Fruit fly (Drosophila melanogaster) whole organism, pupa: ENCODE data around the gene shv.

Source experiments
- CG12605 ChIP-seq: fragments of 200-800 bp; sonication (Bioruptor generic); IDR thresholded peaks from 2 replicates; pipeline ENCODE4 v1.3.6; 2022; ENCODE audit warnings: missing biosample characterization, missing genetic modification characterization
- CG13204 ChIP-seq: fragments of 200-800 bp; sonication (Bioruptor generic); optimal IDR thresholded peaks from 2 replicates; lab custom pipeline; 2018; ENCODE audit warnings: missing biosample characterization, mild to moderate bottlenecking, missing genetic modification characterization, moderate library complexity
- CG14655 ChIP-seq: fragments of 200-800 bp; sonication (Bioruptor generic); optimal IDR thresholded peaks from 3 replicates; lab custom pipeline; 2017; ENCODE audit warnings: mild to moderate bottlenecking, missing biosample characterization, missing genetic modification reagents, missing genetic modification characterization
- CG17806 ChIP-seq: fragments of 200-800 bp; sonication (Bioruptor generic); optimal IDR thresholded peaks from 2 replicates; lab custom pipeline; 2018; ENCODE audit warnings: missing biosample characterization, mild to moderate bottlenecking, missing genetic modification characterization, moderate library complexity
- CG34367 ChIP-seq: fragments of 200-800 bp; sonication (Bioruptor generic); optimal IDR thresholded peaks from 2 replicates; lab custom pipeline; 2018; ENCODE audit warnings: missing biosample characterization, mild to moderate bottlenecking, missing genetic modification characterization
- CG4496 ChIP-seq: fragments of 200-800 bp; sonication (Bioruptor generic); IDR thresholded peaks from 3 replicates; pipeline ENCODE4 v1.3.6; 2022; ENCODE audit warnings: missing biosample characterization, missing genetic modification characterization
- CG8301 ChIP-seq: fragments of 200-800 bp; sonication (Bioruptor generic); optimal IDR thresholded peaks from 2 replicates; lab custom pipeline; 2018; ENCODE audit warnings: missing biosample characterization, mild to moderate bottlenecking, missing genetic modification characterization
- D1 ChIP-seq: fragments of 200-800 bp; sonication (Bioruptor generic); optimal IDR thresholded peaks from 2 replicates; lab custom pipeline; 2018; ENCODE audit warnings: missing biosample characterization, mild to moderate bottlenecking, missing genetic modification characterization, moderate library complexity
- EcR ChIP-seq: fragments of 200-800 bp; sonication (Bioruptor generic); optimal IDR thresholded peaks from 3 replicates; lab custom pipeline; 2019; ENCODE audit warnings: missing biosample characterization, missing genetic modification characterization, mild to moderate bottlenecking, moderate library complexity, missing genetic modification reagents
- Ets98B ChIP-seq: fragments of 200-800 bp; sonication (Bioruptor generic); IDR thresholded peaks from 2 replicates; pipeline ENCODE4 v1.3.6; 2022; ENCODE audit warnings: missing biosample characterization, missing genetic modification characterization
- Pif1A ChIP-seq: fragments of 200-800 bp; sonication (Bioruptor generic); optimal IDR thresholded peaks from 3 replicates; lab custom pipeline; 2016; ENCODE audit warnings: missing biosample characterization, missing genetic modification characterization
- Snoo ChIP-seq: fragments of 200-800 bp; sonication (Bioruptor generic); optimal IDR thresholded peaks from 3 replicates; lab custom pipeline; 2017; ENCODE audit warnings: missing biosample characterization, mild to moderate bottlenecking, missing genetic modification characterization, inconsistent platforms

DNA sequence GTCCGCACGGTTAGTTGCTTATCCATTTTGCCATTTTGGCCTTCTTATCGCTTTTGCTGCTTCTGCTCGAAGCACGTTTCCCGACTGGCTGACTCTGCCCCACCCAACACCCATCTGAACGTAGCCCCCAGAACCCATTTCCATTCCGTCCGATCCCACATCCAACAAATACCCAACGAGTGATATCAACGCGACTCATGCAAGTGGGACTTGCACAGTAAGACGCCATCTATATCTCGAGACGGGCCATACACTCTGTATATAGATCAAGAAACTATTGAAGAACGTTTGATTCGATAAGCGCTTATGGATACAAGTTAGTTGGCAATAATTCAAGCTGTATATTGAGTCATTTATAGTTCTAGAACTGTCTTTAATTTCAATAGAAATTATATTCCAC, 39.3 kb downstream of the shv start:
- TF ChIP-seq Snoo (tag; lab: Kevin White, UChicago): no peak
- TF ChIP-seq CG14655: no peak
- no peak for TF ChIP-seq CG34367 (tag; lab: Kevin White, UChicago)
- TF ChIP-seq CG8301: no peak
- TF ChIP-seq EcR (GFP tag; lab: Kevin White, UChicago): no peak
- TF ChIP-seq CG4496 (GFP tag; lab: Robert Waterston, UW): no peak
- no peak for TF ChIP-seq Ets98B (GFP tag; lab: Robert Waterston, UW)
- TF ChIP-seq CG17806 (tag; lab: Kevin White, UChicago): no peak
- TF ChIP-seq Pif1A (GFP tag; lab: Kevin White, UChicago): no peak
- TF ChIP-seq CG12605 (GFP tag; lab: Robert Waterston, UW): no peak
- TF ChIP-seq CG13204 (GFP tag; lab: Kevin White, UChicago): no peak
- no peak for TF ChIP-seq D1 (tag; lab: Kevin White, UChicago)
